Worm (Caenorhabditis elegans) whole organism, L4 larva: ENCODE data around the gene F44D12.19.
A peak's percentile ranks its signal among the peaks of the same experiment; 100 is the strongest.

Experiments used
- D1046.2 ChIP-seq: fragments of 200-800 bp; sonication (Bioruptor generic); IDR thresholded peaks from 2 replicates; pipeline ENCODE4 v1.3.6; 2022; ENCODE audit warnings: missing genetic modification characterization, missing compliant biosample characterization
- F10B5.3 ChIP-seq: sonication (generic microtip); optimal IDR thresholded peaks from 2 replicates; lab custom pipeline; 2016; ENCODE audit warnings: mild to moderate bottlenecking, missing genetic modification characterization, missing compliant biosample characterization
- F37D6.2 ChIP-seq: sonication (generic microtip); optimal IDR thresholded peaks from 2 replicates; lab custom pipeline; 2016; ENCODE audit warnings: mild to moderate bottlenecking, missing genetic modification characterization, missing compliant biosample characterization
- F44E2.7 ChIP-seq: fragments of 200-800 bp; sonication (Bioruptor generic); IDR thresholded peaks from 2 replicates; pipeline ENCODE4 v2.1.2; 2022; ENCODE audit warnings: missing genetic modification characterization, missing compliant biosample characterization
- F49E8.2 ChIP-seq: sonication (generic microtip); optimal IDR thresholded peaks from 2 replicates; lab custom pipeline; 2016; ENCODE audit warnings: missing compliant biosample characterization, mild to moderate bottlenecking, missing genetic modification characterization, borderline replicate concordance
- T20F7.1 ChIP-seq: fragments of 200-800 bp; sonication (Bioruptor generic); optimal IDR thresholded peaks from 2 replicates; lab custom pipeline; 2018; ENCODE audit warnings: mild to moderate bottlenecking, missing genetic modification characterization, missing compliant biosample characterization
- T26A8.4 ChIP-seq: fragments of 200-800 bp; sonication (Bioruptor generic); IDR thresholded peaks from 2 replicates; pipeline ENCODE4 v1.3.6; 2022; ENCODE audit warnings: missing genetic modification characterization, missing compliant biosample characterization
- Y48G9A.11 ChIP-seq: fragments of 200-800 bp; sonication (Bioruptor generic); IDR thresholded peaks from 2 replicates; pipeline ENCODE4 v1.3.6; 2022; ENCODE audit warnings: missing genetic modification reagents, missing genetic modification characterization, missing compliant biosample characterization
- Y75B8A.6 ChIP-seq: fragments of 200-800 bp; sonication (Bioruptor generic); IDR thresholded peaks from 2 replicates; pipeline ENCODE4 v1.3.6; 2022; ENCODE audit warnings: missing genetic modification reagents, missing genetic modification characterization, missing compliant biosample characterization
- ZK337.2 ChIP-seq: fragments of 200-800 bp; sonication (Bioruptor generic); IDR thresholded peaks from 2 replicates; pipeline ENCODE4 v1.3.6; 2022; ENCODE audit warnings: missing genetic modification reagents, missing genetic modification characterization, missing compliant biosample characterization
- ZK546.5 ChIP-seq, 2 experiments: sonication (generic microtip); optimal IDR thresholded peaks; 2 replicates each; lab custom pipeline; 2017; ENCODE audit warnings: missing biosample characterization in 2 of 2, missing genetic modification characterization in 2 of 2
- aha-1 ChIP-seq: fragments of 150-350 bp; peaks from one replicate; lab custom pipeline; 2014; ENCODE audit warnings: missing biosample characterization, missing genetic modification characterization
- arid-1 ChIP-seq: fragments of 200-800 bp; sonication (Bioruptor generic); conservative IDR thresholded peaks from 2 replicates; pipeline ENCODE4 v1.3.6; 2022; ENCODE audit warnings: missing genetic modification reagents, missing genetic modification characterization, missing compliant biosample characterization
- attf-4 ChIP-seq: sonication (generic microtip); optimal IDR thresholded peaks from 3 replicates; lab custom pipeline; 2017; ENCODE audit warnings: missing biosample characterization, missing genetic modification characterization
- ceh-28 ChIP-seq: fragments of 150-350 bp; optimal IDR thresholded peaks from 2 replicates; lab custom pipeline; 2014; ENCODE audit warnings: missing biosample characterization, missing genetic modification reagents, missing genetic modification characterization
- ceh-62 ChIP-seq: sonication (generic microtip); optimal IDR thresholded peaks from 2 replicates; lab custom pipeline; 2017; ENCODE audit warnings: missing biosample characterization, missing genetic modification characterization
- ceh-82 ChIP-seq: sonication (generic microtip); optimal IDR thresholded peaks from 2 replicates; lab custom pipeline; 2017; ENCODE audit warnings: missing biosample characterization, missing genetic modification characterization
- cey-2 ChIP-seq: sonication (generic microtip); optimal IDR thresholded peaks from 3 replicates; lab custom pipeline; 2017; ENCODE audit warnings: missing genetic modification characterization, mild to moderate bottlenecking, missing compliant biosample characterization, antibody characterized with exemption, borderline replicate concordance; ENCODE audit not compliant: insufficient read depth
- ctbp-1 ChIP-seq: fragments of 200-800 bp; sonication (Bioruptor generic); IDR thresholded peaks from 2 replicates; pipeline ENCODE4 v1.3.6; 2022; ENCODE audit warnings: missing genetic modification reagents, missing genetic modification characterization, missing compliant biosample characterization
- daf-12 ChIP-seq: fragments of 150-350 bp; optimal IDR thresholded peaks from 2 replicates; lab custom pipeline; 2014; ENCODE audit warnings: missing biosample characterization, missing genetic modification reagents, missing genetic modification characterization
- daf-16 ChIP-seq, 3 experiments: sonication (generic microtip); optimal IDR thresholded peaks; 2 replicates each; lab custom pipeline; 2016 to 2017; ENCODE audit warnings: missing genetic modification characterization in 3 of 3, missing genetic modification reagents in 3 of 3, mild to moderate bottlenecking in 2 of 3, missing compliant biosample characterization in 2 of 3, missing biosample characterization in 1 of 3, moderate library complexity in 1 of 3
- dmd-6 ChIP-seq: fragments of 200-800 bp; sonication (Bioruptor generic); IDR thresholded peaks from 2 replicates; pipeline ENCODE4 v1.3.6; 2022; ENCODE audit warnings: missing genetic modification reagents, missing genetic modification characterization, missing compliant biosample characterization
- dpl-1 ChIP-seq: fragments of 150-350 bp; optimal IDR thresholded peaks from 2 replicates; lab custom pipeline; 2014; ENCODE audit warnings: missing biosample characterization, missing genetic modification reagents, missing genetic modification characterization
- dve-1 ChIP-seq: sonication (generic microtip); optimal IDR thresholded peaks from 2 replicates; lab custom pipeline; 2017; ENCODE audit warnings: antibody characterized with exemption, mild to moderate bottlenecking, missing genetic modification characterization, missing compliant biosample characterization; ENCODE audit not compliant: insufficient read depth
- fos-1 ChIP-seq: fragments of 150-350 bp; optimal IDR thresholded peaks from 2 replicates; lab custom pipeline; 2014; ENCODE audit warnings: missing biosample characterization, missing genetic modification characterization
- hlh-11 ChIP-seq: fragments of 200-800 bp; sonication (Bioruptor generic); optimal IDR thresholded peaks from 2 replicates; lab custom pipeline; 2018; ENCODE audit warnings: mild to moderate bottlenecking, missing genetic modification characterization, missing compliant biosample characterization
- lim-7 ChIP-seq: fragments of 200-800 bp; sonication (Bioruptor generic); IDR thresholded peaks from 2 replicates; pipeline ENCODE4 v1.3.6; 2022; ENCODE audit warnings: missing genetic modification characterization, missing compliant biosample characterization
- lin-1 ChIP-seq: fragments of 200-800 bp; sonication (Bioruptor generic); IDR thresholded peaks from 2 replicates; pipeline ENCODE4 v1.3.6; 2022; ENCODE audit warnings: missing genetic modification reagents, missing genetic modification characterization, missing compliant biosample characterization
- lin-13 ChIP-seq: fragments of 150-350 bp; optimal IDR thresholded peaks from 2 replicates; lab custom pipeline; 2014; ENCODE audit warnings: missing biosample characterization, missing genetic modification reagents, missing genetic modification characterization
- lin-29 ChIP-seq: fragments of 200-800 bp; sonication (Bioruptor generic); IDR thresholded peaks from 2 replicates; pipeline ENCODE4 v1.3.6; 2022; ENCODE audit warnings: missing genetic modification reagents, missing genetic modification characterization, missing compliant biosample characterization
- lin-38 ChIP-seq: fragments of 200-800 bp; sonication (Bioruptor generic); IDR thresholded peaks from 2 replicates; pipeline ENCODE4 v1.3.6; 2022; ENCODE audit warnings: missing genetic modification reagents, missing genetic modification characterization, missing compliant biosample characterization
- lin-39 ChIP-seq: fragments of 150-350 bp; optimal IDR thresholded peaks from 2 replicates; lab custom pipeline; 2014; ENCODE audit warnings: missing biosample characterization, missing genetic modification reagents, missing genetic modification characterization
- lir-3 ChIP-seq: sonication (generic microtip); optimal IDR thresholded peaks from 2 replicates; lab custom pipeline; 2016; ENCODE audit warnings: mild to moderate bottlenecking, missing genetic modification characterization, missing compliant biosample characterization
- madf-9 ChIP-seq: fragments of 200-800 bp; sonication (Bioruptor generic); conservative IDR thresholded peaks from 2 replicates; pipeline ENCODE4 v1.3.6; 2022; ENCODE audit warnings: missing genetic modification reagents, missing genetic modification characterization, missing compliant biosample characterization
- mdl-1 ChIP-seq, 2 experiments: fragments of 150-350 bp in 1 of 2; sonication (generic microtip) in 1 of 2; optimal IDR thresholded peaks; 2 replicates each; lab custom pipeline; 2014 to 2017; ENCODE audit warnings: missing biosample characterization in 2 of 2, missing genetic modification characterization in 2 of 2
- mxl-3 ChIP-seq: fragments of 200-800 bp; sonication (Bioruptor generic); optimal IDR thresholded peaks from 2 replicates; lab custom pipeline; 2018; ENCODE audit warnings: mild to moderate bottlenecking, missing genetic modification characterization, missing compliant biosample characterization
- nhr-237 ChIP-seq: sonication (generic microtip); optimal IDR thresholded peaks from 2 replicates; lab custom pipeline; 2017; ENCODE audit warnings: missing biosample characterization, missing genetic modification characterization
- nhr-25 ChIP-seq: sonication (generic microtip); optimal IDR thresholded peaks from 2 replicates; lab custom pipeline; 2017; ENCODE audit warnings: missing genetic modification characterization, mild to moderate bottlenecking, missing compliant biosample characterization, antibody characterized with exemption, moderate library complexity, borderline replicate concordance; ENCODE audit not compliant: insufficient read depth
- nhr-28 ChIP-seq: fragments of 150-350 bp; optimal IDR thresholded peaks from 2 replicates; lab custom pipeline; 2014; ENCODE audit warnings: missing biosample characterization, missing genetic modification characterization
- nhr-41 ChIP-seq: fragments of 200-800 bp; sonication (Bioruptor generic); IDR thresholded peaks from 2 replicates; pipeline ENCODE4 v1.3.6; 2022; ENCODE audit warnings: missing genetic modification reagents, missing genetic modification characterization, missing compliant biosample characterization
- nhr-42 ChIP-seq: fragments of 200-800 bp; sonication (Bioruptor generic); IDR thresholded peaks from 2 replicates; pipeline ENCODE4 v1.3.6; 2022; ENCODE audit warnings: missing genetic modification characterization, missing compliant biosample characterization
- nhr-6 ChIP-seq: fragments of 150-350 bp; optimal IDR thresholded peaks from 2 replicates; lab custom pipeline; 2014; ENCODE audit warnings: missing biosample characterization, missing genetic modification characterization
- php-3 ChIP-seq: fragments of 200-800 bp; sonication (Bioruptor generic); IDR thresholded peaks from 2 replicates; pipeline ENCODE4 v1.3.6; 2022; ENCODE audit warnings: missing genetic modification reagents, missing genetic modification characterization, missing compliant biosample characterization
- rbr-2 ChIP-seq: sonication (generic microtip); optimal IDR thresholded peaks from 2 replicates; lab custom pipeline; 2016; ENCODE audit warnings: missing genotype, missing genetic modification characterization, missing compliant biosample characterization
- saeg-2 ChIP-seq: fragments of 200-800 bp; sonication (Bioruptor generic); IDR thresholded peaks from 2 replicates; pipeline ENCODE4 v1.3.6; 2022; ENCODE audit warnings: missing genetic modification reagents, missing genetic modification characterization, missing compliant biosample characterization
- tra-1 ChIP-seq: fragments of 200-800 bp; sonication (Bioruptor generic); IDR thresholded peaks from 2 replicates; pipeline ENCODE4 v1.3.6; 2022; ENCODE audit warnings: missing genetic modification reagents, missing genetic modification characterization, missing compliant biosample characterization
- unc-62 ChIP-seq, 3 experiments: fragments of 150-350 bp in 1 of 3; sonication (generic microtip); optimal IDR thresholded peaks in 2 of 3; peaks in 1 of 3; 1 replicate in 1 of 3; 2 replicates in 2 of 3; lab custom pipeline; 2014 to 2017; ENCODE audit warnings: missing biosample characterization in 3 of 3, missing genetic modification characterization in 3 of 3, missing genetic modification reagents in 3 of 3, missing genotype in 1 of 3
- vab-7 ChIP-seq: fragments of 200-800 bp; sonication (Bioruptor generic); IDR thresholded peaks from 2 replicates; pipeline ENCODE4 v1.3.6; 2022; ENCODE audit warnings: missing genetic modification reagents, missing genetic modification characterization, missing compliant biosample characterization
- zip-11 ChIP-seq: fragments of 200-800 bp; sonication (Bioruptor generic); IDR thresholded peaks from 2 replicates; pipeline ENCODE4 v1.3.6; 2022; ENCODE audit warnings: missing genetic modification characterization, missing compliant biosample characterization

Gene F44D12.19

ce11 chrIV:9993403-9994132 is 27.8 kb upstream of the F44D12.19 start:
- TF ChIP-seq lin-13 (GFP tag; lab: Kevin White, UChicago) (peak; percentile 22), hlh-11 (peak; percentile 26), mxl-3 (GFP tag; lab: Kevin White, UChicago) (no peak), daf-16 (GFP tag; optimal IDR thresholded peaks at IDR 0.05; lab: Kevin White, UChicago) (no peak), daf-16 (tag; optimal IDR thresholded peaks at IDR 0.05; lab: Kevin White, UChicago) (peak; percentile 55), dve-1 (tag; lab: Kevin White, UChicago) (peak; percentile 13), lin-38 (GFP tag; lab: Robert Waterston, UW) (peak; percentile 36), daf-12 (tag; lab: Kevin White, UChicago) (no peak), mdl-1 (tag; optimal IDR thresholded peaks at IDR 0.05; lab: Kevin White, UChicago) (no peak), arid-1 (GFP tag; lab: Robert Waterston, UW) (no peak), ceh-28 (tag; lab: Kevin White, UChicago) (no peak), ctbp-1 (GFP tag; lab: Robert Waterston, UW) (no peak), nhr-6 (peak; percentile 35), T26A8.4 (GFP tag; lab: Robert Waterston, UW) (no peak), lin-1 (GFP tag; lab: Robert Waterston, UW) (no peak), F49E8.2 (tag; lab: Kevin White, UChicago) (no peak), nhr-42 (GFP tag; lab: Robert Waterston, UW) (no peak), dmd-6 (no peak), lim-7 (GFP tag; lab: Robert Waterston, UW) (no peak), F37D6.2 (tag; lab: Kevin White, UChicago) (no peak), nhr-25 (tag; lab: Kevin White, UChicago) (no peak), dpl-1 (GFP tag; lab: Kevin White, UChicago) (no peak), ZK546.5 (tag; optimal IDR thresholded peaks at IDR 0.05; lab: Kevin White, UChicago) (no peak), nhr-41 (0 out of 2 replicates have a peak, but pooled peaks have one; percentile 6), cey-2 (tag; lab: Kevin White, UChicago) (no peak), nhr-237 (tag; lab: Kevin White, UChicago) (no peak), F10B5.3 (tag; lab: Kevin White, UChicago) (no peak), fos-1 (tag; lab: Kevin White, UChicago) (no peak), vab-7 (no peak), Y48G9A.11 (GFP tag; lab: Robert Waterston, UW) (no peak), ZK337.2 (GFP tag; lab: Robert Waterston, UW) (no peak), Y75B8A.6 (GFP tag; lab: Robert Waterston, UW) (no peak), madf-9 (GFP tag; lab: Robert Waterston, UW) (no peak), rbr-2 (tag; lab: Kevin White, UChicago) (no peak), lin-39 (tag; lab: Kevin White, UChicago) (no peak), ceh-82 (tag; lab: Kevin White, UChicago) (no peak), D1046.2 (GFP tag; lab: Robert Waterston, UW) (no peak), lir-3 (no peak), php-3 (GFP tag; lab: Robert Waterston, UW) (no peak), attf-4 (tag; lab: Kevin White, UChicago) (no peak), lin-29 (no peak), nhr-28 (tag; lab: Kevin White, UChicago) (peak; percentile 67), unc-62 (GFP tag; optimal IDR thresholded peaks at IDR 0.05 in 1 of 2; lab: Kevin White, UChicago) (peak in 1 of 2 experiments; percentile 6), unc-62 (tag; optimal IDR thresholded peaks at IDR 0.05; lab: Kevin White, UChicago) (no peak), tra-1 (GFP tag; lab: Robert Waterston, UW) (no peak), T20F7.1 (peak; percentile 31), ceh-62 (tag; lab: Kevin White, UChicago) (no peak), saeg-2 (GFP tag; lab: Robert Waterston, UW) (0 out of 2 replicates have a peak, but pooled peaks have one; percentile 5), zip-11 (GFP tag; lab: Robert Waterston, UW) (no peak), aha-1 (tag; lab: Kevin White, UChicago) (peak; percentile 88), F44E2.7 (GFP tag; lab: Robert Waterston, UW) (no peak)
